Worm (Caenorhabditis elegans) whole organism, mixed stage, embryonic: ENCODE results near the gene ZC84.1.
A peak's percentile ranks its signal among the peaks of the same experiment; 100 is the strongest.

ENCODE experiments used
- elt-1 ChIP-seq: sonication (generic microtip); optimal IDR thresholded peaks from 2 replicates; lab custom pipeline; 2017; ENCODE audit warnings: missing genetic modification characterization, mild to moderate bottlenecking, missing compliant biosample characterization, antibody characterized with exemption, moderate library complexity, borderline replicate concordance; ENCODE audit not compliant: insufficient read depth
- elt-3 ChIP-seq: fragments of 150-350 bp; optimal IDR thresholded peaks from 2 replicates; lab custom pipeline; 2014; ENCODE audit warnings: missing biosample characterization, missing genetic modification characterization
- mls-2 ChIP-seq: sonication (generic microtip); optimal IDR thresholded peaks from 2 replicates; lab custom pipeline; 2016; ENCODE audit warnings: mild to moderate bottlenecking, missing genetic modification characterization, moderate library complexity, missing compliant biosample characterization
- nhr-76 ChIP-seq: sonication (generic microtip); optimal IDR thresholded peaks from 2 replicates; lab custom pipeline; 2017; ENCODE audit warnings: missing biosample characterization, missing genetic modification characterization
- snpc-4 ChIP-seq: fragments of 150-350 bp; optimal IDR thresholded peaks from 2 replicates; lab custom pipeline; 2014; ENCODE audit warnings: missing biosample characterization, missing genetic modification characterization
- sptf-1 ChIP-seq: sonication (generic microtip); optimal IDR thresholded peaks from 2 replicates; lab custom pipeline; 2017; ENCODE audit warnings: mild to moderate bottlenecking, missing genetic modification characterization, moderate library complexity, missing compliant biosample characterization
- unc-39 ChIP-seq: fragments of 150-350 bp; optimal IDR thresholded peaks from 2 replicates; lab custom pipeline; 2014; ENCODE audit warnings: missing biosample characterization, missing genetic modification characterization
- unc-62 ChIP-seq: fragments of 150-350 bp; optimal IDR thresholded peaks from 2 replicates; lab custom pipeline; 2014; ENCODE audit warnings: missing biosample characterization, missing genetic modification reagents, missing genetic modification characterization
- zip-8 ChIP-seq: fragments of 150-350 bp; optimal IDR thresholded peaks from 2 replicates; lab custom pipeline; 2014; ENCODE audit warnings: missing biosample characterization, missing genetic modification characterization

DNA sequence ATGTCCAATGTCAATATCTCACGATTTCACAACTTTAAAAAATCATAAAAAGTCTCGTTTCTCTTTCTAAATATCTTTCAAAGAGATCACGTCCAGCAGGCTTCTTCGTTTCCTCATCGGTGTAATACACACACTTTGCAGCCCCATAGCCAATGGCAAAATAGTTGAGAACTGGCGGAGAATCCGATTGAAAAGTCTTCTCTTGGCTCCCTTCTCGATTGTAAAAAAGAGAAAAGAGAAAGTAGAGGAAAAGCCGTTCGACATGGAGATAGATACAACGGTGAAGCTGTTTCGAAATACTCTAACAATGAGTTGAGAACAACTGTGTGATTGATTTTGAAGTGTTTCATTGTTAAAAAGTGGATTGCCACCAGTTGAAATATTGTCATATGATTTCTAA is 54.3 kb downstream of the ZC84.1 start:
- TF ChIP-seq snpc-4 = no peak
- peak; percentile 5 for TF ChIP-seq unc-62 (GFP tag; lab: Kevin White, UChicago)
- TF ChIP-seq sptf-1 (tag; lab: Kevin White, UChicago) = no peak
- no peak for TF ChIP-seq elt-3
- no peak for TF ChIP-seq zip-8 (tag; lab: Kevin White, UChicago)
- no peak for TF ChIP-seq unc-39
- TF ChIP-seq nhr-76 (tag; lab: Kevin White, UChicago) = no peak
- no peak for TF ChIP-seq elt-1 (tag; lab: Kevin White, UChicago)
- no peak for TF ChIP-seq mls-2 (tag; lab: Kevin White, UChicago)
